Worm (Caenorhabditis elegans): ENCODE measurements around the gene cand-1.

Gene cand-1

DNA sequence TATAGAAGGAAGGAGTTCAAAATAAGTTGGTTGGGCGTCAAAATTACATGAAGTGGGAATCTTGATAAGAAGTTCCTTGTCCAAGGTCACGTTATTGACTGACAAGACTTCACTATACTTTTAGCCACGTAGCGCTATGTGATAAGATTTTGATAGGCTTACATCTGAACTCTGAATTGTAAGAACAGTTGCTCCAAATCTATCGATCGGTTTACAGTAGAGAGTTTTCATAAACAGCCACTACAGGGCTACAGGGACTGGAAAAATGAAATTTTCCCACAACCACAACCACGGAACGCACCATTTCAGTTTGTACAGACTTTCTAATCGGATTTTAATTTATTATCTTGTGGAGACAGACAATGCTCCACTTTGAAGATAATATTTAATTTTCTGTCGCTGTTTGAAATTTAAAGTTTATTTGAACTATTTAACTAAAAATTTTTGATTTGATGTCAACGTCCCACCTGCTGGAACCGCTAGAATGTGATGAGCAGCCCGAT lies 55.4 kb downstream of the cand-1 start, which contains the start of the genes clec-31 and clec-22:
clec-31 (minus strand) TSS at position 101 of the 503 bp plus-strand sequence.
clec-22 (plus strand) TSS at position 453 of the 503 bp plus-strand sequence.
- TF ChIP-seq aly-1 (tag; optimal IDR thresholded peaks at IDR 0.05) (no peak), tbx-37 (GFP tag; conservative IDR thresholded peaks at IDR 0.05) (no peak), F13C5.2 (tag; optimal IDR thresholded peaks at IDR 0.05) (no peak), flt-1 (GFP tag; IDR thresholded peaks at IDR 0.05) (no peak), pes-1 (GFP tag; IDR thresholded peaks at IDR 0.05) (no peak), ama-1 (optimal IDR thresholded peaks at IDR 0.05) (no peak), ceh-36 (tag; optimal IDR thresholded peaks at IDR 0.05) (no peak), ceh-13 (GFP tag; optimal IDR thresholded peaks at IDR 0.05) (no peak), hmg-4 (GFP tag; optimal IDR thresholded peaks at IDR 0.05) (no peak), ets-7 (tag; optimal IDR thresholded peaks at IDR 0.05) (no peak), tra-4 (tag; optimal IDR thresholded peaks at IDR 0.05) (no peak), hmbx-1 (tag; optimal IDR thresholded peaks at IDR 0.05) (no peak), B0310.2 (tag; optimal IDR thresholded peaks at IDR 0.05) (no peak), scrt-1 (GFP tag; IDR thresholded peaks at IDR 0.05) (no peak), hnd-1 (tag; optimal IDR thresholded peaks at IDR 0.05) (no peak), sea-1 (GFP tag; conservative IDR thresholded peaks at IDR 0.05) (no peak), tbx-11 (GFP tag; IDR thresholded peaks at IDR 0.05) (no peak)

DNA sequence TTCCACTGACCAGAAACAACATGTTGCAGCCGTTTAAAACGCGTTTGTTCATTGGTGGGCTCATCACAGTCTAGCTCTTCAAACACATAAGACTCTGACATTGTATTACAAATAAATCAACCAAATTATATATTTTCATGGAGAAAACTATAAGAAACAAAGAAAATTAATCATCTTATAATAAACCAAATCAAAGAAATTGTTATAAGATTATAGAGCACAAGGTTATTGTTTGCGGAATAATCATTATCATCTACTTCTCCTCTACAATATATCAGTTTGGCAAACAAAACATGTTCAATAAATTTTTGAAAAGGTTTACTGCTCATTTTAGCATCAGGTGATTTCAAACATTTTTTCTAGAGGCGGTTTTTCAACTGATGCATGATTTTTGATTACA lies 59.0 kb downstream of the cand-1 start, which contains the start of the genes clec-32 and clec-24:
clec-32 (minus strand) TSS at position 101 of the 400 bp plus-strand sequence.
clec-24 (plus strand) TSS at position 294 of the 400 bp plus-strand sequence.
- TF ChIP-seq ceh-36 (tag; optimal IDR thresholded peaks at IDR 0.05), result no peak
- no peak for TF ChIP-seq flt-1 (GFP tag; IDR thresholded peaks at IDR 0.05)
- no peak for TF ChIP-seq ceh-13 (GFP tag; optimal IDR thresholded peaks at IDR 0.05)
- TF ChIP-seq aly-1 (tag; optimal IDR thresholded peaks at IDR 0.05), result no peak
- no peak for TF ChIP-seq hnd-1 (tag; optimal IDR thresholded peaks at IDR 0.05)
- no peak for TF ChIP-seq ets-7 (tag; optimal IDR thresholded peaks at IDR 0.05)
- no peak for TF ChIP-seq pes-1 (GFP tag; IDR thresholded peaks at IDR 0.05)
- no peak for TF ChIP-seq tbx-37 (GFP tag; conservative IDR thresholded peaks at IDR 0.05)
- no peak for TF ChIP-seq hmbx-1 (tag; optimal IDR thresholded peaks at IDR 0.05)
- no peak for TF ChIP-seq hmg-4 (GFP tag; optimal IDR thresholded peaks at IDR 0.05)
- no peak for TF ChIP-seq tbx-11 (GFP tag; IDR thresholded peaks at IDR 0.05)
- no peak for TF ChIP-seq tra-4 (tag; optimal IDR thresholded peaks at IDR 0.05)
- no peak for TF ChIP-seq sea-1 (GFP tag; conservative IDR thresholded peaks at IDR 0.05)

All from whole organism, early embryonic.